Fruit fly (Drosophila melanogaster) whole organism, embryonic: ENCODE data around the gene Rbp4.

Experiments
- CG10147 ChIP-seq: fragments of 200-800 bp; sonication (Bioruptor generic); optimal IDR thresholded peaks from 2 replicates; lab custom pipeline; 2019; ENCODE audit warnings: missing biosample characterization, mild to moderate bottlenecking, missing genetic modification characterization, moderate library complexity
- CG10543 ChIP-seq: fragments of 200-800 bp; sonication (Bioruptor generic); optimal IDR thresholded peaks from 3 replicates; lab custom pipeline; 2017; ENCODE audit warnings: missing biosample characterization, mild to moderate bottlenecking, missing genetic modification characterization, moderate library complexity
- CG13775 ChIP-seq: fragments of 200-800 bp; sonication (Bioruptor generic); optimal IDR thresholded peaks from 3 replicates; lab custom pipeline; 2017; ENCODE audit warnings: missing biosample characterization, mild to moderate bottlenecking, missing genetic modification characterization
- CG14050 ChIP-seq: fragments of 200-800 bp; sonication (Bioruptor generic); IDR thresholded peaks from 3 replicates; pipeline ENCODE4 v1.3.6; 2022; ENCODE audit warnings: missing biosample characterization, missing genetic modification characterization
- CG14667 ChIP-seq: fragments of 200-800 bp; sonication (Bioruptor generic); IDR thresholded peaks from 2 replicates; pipeline ENCODE4 v1.3.6; 2022; ENCODE audit warnings: missing biosample characterization, missing genetic modification characterization
- CG17361 ChIP-seq: fragments of 200-800 bp; sonication (Bioruptor generic); IDR thresholded peaks from 3 replicates; pipeline ENCODE4 v1.3.6; 2022; ENCODE audit warnings: missing biosample characterization, missing genetic modification characterization
- CG17568 ChIP-seq: fragments of 200-800 bp; sonication (Bioruptor generic); optimal IDR thresholded peaks from 2 replicates; lab custom pipeline; 2018; ENCODE audit warnings: missing biosample characterization, mild to moderate bottlenecking, missing genetic modification characterization, moderate library complexity
- CG31388 ChIP-seq: fragments of 200-800 bp; sonication (Bioruptor generic); optimal IDR thresholded peaks from 2 replicates; lab custom pipeline; 2016; ENCODE audit warnings: missing biosample characterization, missing genetic modification characterization
- CG32767 ChIP-seq: fragments of 200-800 bp; sonication (Bioruptor generic); IDR thresholded peaks from 2 replicates; pipeline ENCODE4 v1.3.6; 2022; ENCODE audit warnings: missing biosample characterization, missing genetic modification characterization
- CG34422 ChIP-seq: fragments of 200-800 bp; sonication (Bioruptor generic); IDR thresholded peaks from 3 replicates; pipeline ENCODE4 v1.3.6; 2022; ENCODE audit warnings: missing biosample characterization, missing genetic modification characterization
- CG4360 ChIP-seq: fragments of 200-800 bp; sonication (Bioruptor generic); IDR thresholded peaks from 2 replicates; pipeline ENCODE4 v1.3.6; 2022; ENCODE audit warnings: missing biosample characterization, missing genetic modification characterization
- CG4617 ChIP-seq: fragments of 200-800 bp; sonication (Bioruptor generic); optimal IDR thresholded peaks from 3 replicates; lab custom pipeline; 2016; ENCODE audit warnings: missing biosample characterization, missing genetic modification characterization, borderline replicate concordance
- CG4707 ChIP-seq: fragments of 200-800 bp; sonication (Bioruptor generic); optimal IDR thresholded peaks from 2 replicates; lab custom pipeline; 2018; ENCODE audit warnings: missing biosample characterization, mild to moderate bottlenecking, missing genetic modification characterization, moderate library complexity
- CG6765 ChIP-seq: fragments of 200-800 bp; sonication (Bioruptor generic); optimal IDR thresholded peaks from 3 replicates; lab custom pipeline; 2017; ENCODE audit warnings: missing biosample characterization, mild to moderate bottlenecking, missing genetic modification characterization
- CG7987 ChIP-seq: fragments of 200-800 bp; sonication (Bioruptor generic); optimal IDR thresholded peaks from 2 replicates; lab custom pipeline; 2018; ENCODE audit warnings: missing biosample characterization, mild to moderate bottlenecking, missing genetic modification characterization, moderate library complexity
- CG8281 ChIP-seq: fragments of 200-800 bp; sonication (Bioruptor generic); optimal IDR thresholded peaks from 2 replicates; lab custom pipeline; 2018; ENCODE audit warnings: missing biosample characterization, mild to moderate bottlenecking, missing genetic modification characterization, moderate library complexity
- CG8765 ChIP-seq: fragments of 200-800 bp; sonication (Bioruptor generic); IDR thresholded peaks from 2 replicates; pipeline ENCODE4 v1.3.6; 2022; ENCODE audit warnings: missing biosample characterization, missing genetic modification characterization
- D ChIP-seq, 2 experiments: fragments of 200-800 bp in 1 of 2; fragments of >200 bp in 1 of 2; sonication (Bioruptor generic) in 1 of 2; optimal IDR thresholded peaks; 2 replicates in 1 of 2; 3 replicates in 1 of 2; lab custom pipeline; 2017; ENCODE audit warnings: mild to moderate bottlenecking in 1 of 2, missing biosample characterization in 1 of 2, missing genetic modification characterization in 1 of 2, missing genetic modification reagents in 1 of 2
- D19B ChIP-seq: fragments of 200-800 bp; sonication (Bioruptor generic); optimal IDR thresholded peaks from 2 replicates; lab custom pipeline; 2017; ENCODE audit warnings: missing biosample characterization, mild to moderate bottlenecking, missing genetic modification characterization
- H2.0 ChIP-seq: fragments of 200-800 bp; sonication (Bioruptor generic); IDR thresholded peaks from 2 replicates; pipeline ENCODE4 v1.3.6; 2022; ENCODE audit warnings: missing biosample characterization, missing genetic modification characterization
- HmgZ ChIP-seq: fragments of 200-800 bp; sonication (Bioruptor generic); optimal IDR thresholded peaks from 2 replicates; lab custom pipeline; 2018; ENCODE audit warnings: missing biosample characterization, mild to moderate bottlenecking, missing genetic modification characterization
- Hmx ChIP-seq: fragments of 200-800 bp; sonication (Bioruptor generic); optimal IDR thresholded peaks from 2 replicates; lab custom pipeline; 2016; ENCODE audit warnings: missing biosample characterization, missing genetic modification characterization
- Lim3 ChIP-seq: fragments of 200-800 bp; sonication (Bioruptor generic); IDR thresholded peaks from 2 replicates; pipeline ENCODE4 v1.3.6; 2022; ENCODE audit warnings: missing biosample characterization, missing genetic modification characterization
- Pdp1 ChIP-seq, 2 experiments: fragments of 200-800 bp; sonication (Bioruptor generic); optimal IDR thresholded peaks; 3 replicates each; lab custom pipeline; 2016; ENCODE audit warnings: missing biosample characterization in 2 of 2, missing genetic modification characterization in 2 of 2, mild to moderate bottlenecking in 1 of 2, moderate library complexity in 1 of 2
- Side ChIP-seq: fragments of 200-800 bp; sonication (Bioruptor generic); optimal IDR thresholded peaks from 2 replicates; lab custom pipeline; 2016; ENCODE audit warnings: missing biosample characterization, missing genetic modification characterization
- Xbp1 ChIP-seq: fragments of 200-800 bp; sonication (Bioruptor generic); optimal IDR thresholded peaks from 3 replicates; lab custom pipeline; 2016; ENCODE audit warnings: missing biosample characterization, mild to moderate bottlenecking, missing genetic modification characterization
- YL-1 ChIP-seq: fragments of 200-800 bp; sonication (Bioruptor generic); optimal IDR thresholded peaks from 3 replicates; lab custom pipeline; 2017; ENCODE audit warnings: missing biosample characterization, mild to moderate bottlenecking, missing genetic modification characterization
- az2 ChIP-seq: fragments of 200-800 bp; sonication (Bioruptor generic); optimal IDR thresholded peaks from 3 replicates; lab custom pipeline; 2016; ENCODE audit warnings: missing biosample characterization, missing genetic modification characterization
- bsh ChIP-seq, 2 experiments: fragments of 200-800 bp; sonication (Bioruptor generic); optimal IDR thresholded peaks; 2 replicates each; lab custom pipeline; 2017 to 2018; ENCODE audit warnings: mild to moderate bottlenecking in 2 of 2, missing biosample characterization in 2 of 2, missing genetic modification characterization in 2 of 2, moderate library complexity in 1 of 2
- btn ChIP-seq: fragments of 200-800 bp; sonication (Bioruptor generic); optimal IDR thresholded peaks from 2 replicates; lab custom pipeline; 2016; ENCODE audit warnings: missing biosample characterization, missing genetic modification characterization
- cas ChIP-seq: fragments of 200-800 bp; sonication (Bioruptor generic); IDR thresholded peaks from 2 replicates; pipeline ENCODE4 v1.3.6; 2022; ENCODE audit warnings: missing biosample characterization, missing genetic modification characterization
- chm ChIP-seq: fragments of 200-800 bp; sonication (Bioruptor generic); IDR thresholded peaks from 2 replicates; pipeline ENCODE4 v1.3.6; 2022; ENCODE audit warnings: missing biosample characterization, missing genetic modification characterization
- disco-r ChIP-seq: fragments of 200-800 bp; sonication (Bioruptor generic); optimal IDR thresholded peaks from 2 replicates; lab custom pipeline; 2016; ENCODE audit warnings: missing biosample characterization, missing genetic modification characterization
- ems ChIP-seq: fragments of 200-800 bp; sonication (Bioruptor generic); optimal IDR thresholded peaks from 3 replicates; lab custom pipeline; 2016; ENCODE audit warnings: missing biosample characterization, missing genetic modification characterization
- en ChIP-seq: fragments of 200-800 bp; sonication (Bioruptor generic); optimal IDR thresholded peaks from 2 replicates; lab custom pipeline; 2016; ENCODE audit warnings: missing biosample characterization, missing genetic modification characterization
- fd96Cb ChIP-seq: fragments of 200-800 bp; sonication (Bioruptor generic); optimal IDR thresholded peaks from 2 replicates; lab custom pipeline; 2018; ENCODE audit warnings: missing biosample characterization, mild to moderate bottlenecking, missing genetic modification characterization, moderate library complexity
- grau ChIP-seq: fragments of 200-800 bp; optimal IDR thresholded peaks from 3 replicates; lab custom pipeline; 2019; ENCODE audit warnings: missing biosample characterization, mild to moderate bottlenecking, missing genetic modification characterization, moderate library complexity
- lab ChIP-seq: fragments of 200-800 bp; sonication (Bioruptor generic); optimal IDR thresholded peaks from 3 replicates; lab custom pipeline; 2017; ENCODE audit warnings: missing biosample characterization, missing genetic modification characterization, mild to moderate bottlenecking, moderate library complexity, missing genetic modification reagents
- lbe ChIP-seq: fragments of 200-800 bp; sonication (Bioruptor generic); optimal IDR thresholded peaks from 2 replicates; lab custom pipeline; 2016; ENCODE audit warnings: missing biosample characterization, mild to moderate bottlenecking, missing genetic modification characterization
- nmo ChIP-seq: fragments of 200-800 bp; sonication (Bioruptor generic); optimal IDR thresholded peaks from 2 replicates; lab custom pipeline; 2018; ENCODE audit warnings: missing biosample characterization, mild to moderate bottlenecking, missing genetic modification characterization, moderate library complexity
- odd ChIP-seq: fragments of 200-800 bp; sonication (Bioruptor generic); optimal IDR thresholded peaks from 2 replicates; lab custom pipeline; 2017; ENCODE audit warnings: missing biosample characterization, mild to moderate bottlenecking, missing genetic modification characterization
- pnt ChIP-seq: fragments of 200-800 bp; sonication (Bioruptor generic); optimal IDR thresholded peaks from 3 replicates; lab custom pipeline; 2016; ENCODE audit warnings: missing biosample characterization, missing genetic modification characterization
- schlank ChIP-seq: fragments of 200-800 bp; sonication (Bioruptor generic); optimal IDR thresholded peaks from 2 replicates; lab custom pipeline; 2018; ENCODE audit warnings: missing biosample characterization, mild to moderate bottlenecking, missing genetic modification characterization
- sim ChIP-seq: fragments of 200-800 bp; sonication (Bioruptor generic); IDR thresholded peaks from 2 replicates; pipeline ENCODE4 v1.3.6; 2022; ENCODE audit warnings: missing biosample characterization, missing genetic modification characterization
- slp2 ChIP-seq: fragments of 200-800 bp; sonication (Bioruptor generic); optimal IDR thresholded peaks from 2 replicates; lab custom pipeline; 2016; ENCODE audit warnings: missing biosample characterization, missing genetic modification characterization
- sqz ChIP-seq: fragments of 200-800 bp; sonication (Bioruptor generic); optimal IDR thresholded peaks from 3 replicates; lab custom pipeline; 2018; ENCODE audit warnings: missing biosample characterization, mild to moderate bottlenecking, missing genetic modification characterization
- tin ChIP-seq: fragments of 200-800 bp; sonication (Bioruptor generic); optimal IDR thresholded peaks from 3 replicates; lab custom pipeline; 2016; ENCODE audit warnings: missing biosample characterization, missing genetic modification characterization
- toy ChIP-seq: fragments of 200-800 bp; sonication (Bioruptor generic); IDR thresholded peaks from 2 replicates; pipeline ENCODE4 v1.3.6; 2022; ENCODE audit warnings: missing biosample characterization, missing genetic modification characterization
- wor ChIP-seq: fragments of 200-800 bp; sonication (Bioruptor generic); IDR thresholded peaks from 2 replicates; pipeline ENCODE4 v1.3.6; 2022; ENCODE audit warnings: missing biosample characterization, missing genetic modification characterization
- zen2 ChIP-seq: fragments of 200-800 bp; sonication (Bioruptor generic); IDR thresholded peaks from 3 replicates; pipeline ENCODE4 v1.3.6; 2022; ENCODE audit warnings: missing biosample characterization, missing genetic modification characterization; ENCODE audit not compliant: partially characterized antibody

Gene Rbp4

dm6 chr3R:13645874-13646370 lies 10.3 kb downstream of the Rbp4 start, which contains the start of gene sqd (continued):
- no peak for TF ChIP-seq pnt (GFP tag; lab: Kevin White, UChicago)
- TF ChIP-seq en (GFP tag; lab: Kevin White, UChicago), result peak; percentile 12
- no peak for TF ChIP-seq H2.0 (GFP tag; lab: Robert Waterston, UW)
- no peak for TF ChIP-seq Lim3
- TF ChIP-seq CG17568, result peak; percentile 29
- no peak for TF ChIP-seq D (optimal IDR thresholded peaks at IDR 0.05; lab: Kevin White, UChicago)
- TF ChIP-seq D (GFP tag; optimal IDR thresholded peaks at IDR 0.05; lab: Kevin White, UChicago), result no peak
- TF ChIP-seq toy (GFP tag; lab: Robert Waterston, UW), result no peak
- no peak for TF ChIP-seq Hmx (GFP tag; lab: Kevin White, UChicago)
- peak; percentile 72 for TF ChIP-seq CG4617
- TF ChIP-seq bsh (GFP tag; optimal IDR thresholded peaks at IDR 0.05; lab: Kevin White, UChicago), result peak in 1 of 2 experiments; percentile 42
- TF ChIP-seq wor, result no peak
- TF ChIP-seq lbe (GFP tag; lab: Kevin White, UChicago), result no peak
- TF ChIP-seq CG32767, result peak; percentile 83
- peak; percentile 49 for TF ChIP-seq ems
- no peak; the same call in 2 of the 3 replicates for TF ChIP-seq CG14050 (GFP tag; lab: Robert Waterston, UW)
- TF ChIP-seq az2, result peak; percentile 9
- peak; percentile 45 for TF ChIP-seq CG6765
- no peak for TF ChIP-seq CG14667 (GFP tag; lab: Robert Waterston, UW)
- no peak for TF ChIP-seq CG31388 (GFP tag; lab: Kevin White, UChicago)
- peak; percentile 49 for TF ChIP-seq Xbp1 (GFP tag; lab: Kevin White, UChicago)
- no peak for TF ChIP-seq sqz
- TF ChIP-seq CG4707 (GFP tag; lab: Kevin White, UChicago), result peak; percentile 8
- peak; percentile 31 for TF ChIP-seq tin (GFP tag; lab: Kevin White, UChicago)
- peak; percentile 63 for TF ChIP-seq odd (GFP tag; lab: Kevin White, UChicago)
- TF ChIP-seq CG4360 (GFP tag; lab: Robert Waterston, UW), result 0 out of 2 replicates have a peak, but pooled peaks have one; percentile 15
- TF ChIP-seq HmgZ (tag; lab: Kevin White, UChicago), result peak; percentile 37
- no peak for TF ChIP-seq zen2 (GFP tag; lab: Robert Waterston, UW)
- TF ChIP-seq grau (tag; lab: Kevin White, UChicago), result peak; percentile 31
- no peak for TF ChIP-seq slp2 (GFP tag; lab: Kevin White, UChicago)
- peak; percentile 50 for TF ChIP-seq CG13775 (GFP tag; lab: Kevin White, UChicago)
- peak; percentile 57 for TF ChIP-seq btn
- no peak for TF ChIP-seq chm (GFP tag; lab: Robert Waterston, UW)
- TF ChIP-seq nmo (GFP tag; lab: Kevin White, UChicago), result peak; percentile 52
- TF ChIP-seq sim (GFP tag; lab: Robert Waterston, UW), result 0 out of 2 replicates have a peak, but pooled peaks have one; percentile 34
- TF ChIP-seq disco-r, result no peak
- TF ChIP-seq CG10543 (GFP tag; lab: Kevin White, UChicago), result peak; percentile 62
- peak; percentile 13 for TF ChIP-seq D19B
- peak; percentile 62; the same call in 2 of the 3 replicates for TF ChIP-seq CG34422 (GFP tag; lab: Robert Waterston, UW)
- TF ChIP-seq CG10147, result no peak
- no peak for TF ChIP-seq CG17361 (GFP tag; lab: Robert Waterston, UW)
- TF ChIP-seq schlank, result peak; percentile 50
- no peak for TF ChIP-seq CG8765 (GFP tag; lab: Robert Waterston, UW)
- TF ChIP-seq CG7987, result peak; percentile 32
- peak in 1 of 2 experiments; percentile 48 for TF ChIP-seq Pdp1 (GFP tag; optimal IDR thresholded peaks at IDR 0.05; lab: Kevin White, UChicago)
- TF ChIP-seq cas (GFP tag; lab: Robert Waterston, UW), result no peak
- peak; percentile 74 for TF ChIP-seq YL-1 (GFP tag; lab: Kevin White, UChicago)
- peak; percentile 2 for TF ChIP-seq fd96Cb (tag; lab: Kevin White, UChicago)
- peak; percentile 73 for TF ChIP-seq lab (GFP tag; lab: Kevin White, UChicago)
- TF ChIP-seq CG8281, result no peak
- TF ChIP-seq Side (GFP tag; lab: Kevin White, UChicago), result peak; percentile 17
